Worm (Caenorhabditis elegans): ENCODE results near the gene C54F6.12.

- TF ChIP-seq W03F9.2 (tag; optimal IDR thresholded peaks at IDR 0.05) (peak; percentile 64), dao-5 (tag; optimal IDR thresholded peaks at IDR 0.05) (no peak), him-1 (tag; optimal IDR thresholded peaks at IDR 0.05) (no peak)
These were observed 49.7 kb upstream of the C54F6.12 start, which contains the start of the genes F19F10.11 and C50E3.5 for ce11 chrV:7587637-7588036.
